Worm (Caenorhabditis elegans): ENCODE measurements around the gene B0001.3.

DNA sequence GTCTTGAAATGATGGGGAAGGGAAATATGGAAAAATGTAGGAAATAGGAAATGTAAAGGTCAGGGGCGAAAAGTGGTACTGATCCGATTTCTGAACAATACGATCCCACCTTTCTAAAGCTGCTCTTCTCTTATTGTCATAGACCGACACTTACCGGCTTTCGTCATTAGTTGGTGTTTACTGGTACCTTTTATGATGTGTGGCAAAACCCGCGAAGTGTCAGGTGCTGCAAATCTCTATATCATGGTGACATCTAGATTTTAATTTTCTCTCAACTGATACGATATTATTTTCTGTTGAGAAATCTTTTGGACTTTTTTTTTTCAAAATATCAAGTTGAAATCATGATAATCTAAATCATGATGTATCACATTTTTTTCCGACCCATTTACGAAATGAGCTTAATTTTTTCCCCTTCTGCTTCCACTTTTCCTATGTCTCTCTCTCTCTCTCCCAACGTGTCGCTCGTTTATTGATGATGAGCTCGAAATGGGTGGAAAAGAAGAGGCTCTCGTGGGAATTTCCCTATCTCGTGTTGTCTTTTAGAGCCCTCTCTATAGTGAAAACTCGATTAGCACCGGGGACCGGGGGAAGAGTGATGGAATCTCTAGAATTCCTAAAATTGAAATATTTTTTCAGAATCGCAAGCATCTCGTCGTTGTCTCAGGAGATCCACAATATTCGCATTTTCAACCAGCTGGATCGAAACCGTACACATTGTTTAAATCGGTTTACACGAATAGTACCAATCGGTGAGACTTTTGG is 14.0 kb downstream of the B0001.3 start:
- no peak for TF ChIP-seq ama-1 (optimal IDR thresholded peaks at IDR 0.05)
- no peak for TF ChIP-seq B0310.2 (tag; optimal IDR thresholded peaks at IDR 0.05)
- TF ChIP-seq aly-1 (tag; optimal IDR thresholded peaks at IDR 0.05), result no peak
- no peak for TF ChIP-seq ceh-13 (GFP tag; optimal IDR thresholded peaks at IDR 0.05)
- no peak for TF ChIP-seq flt-1 (GFP tag; IDR thresholded peaks at IDR 0.05)
- TF ChIP-seq hmbx-1 (tag; optimal IDR thresholded peaks at IDR 0.05), result no peak
- TF ChIP-seq tbx-37 (GFP tag; conservative IDR thresholded peaks at IDR 0.05), result no peak
- TF ChIP-seq tbx-11 (GFP tag; IDR thresholded peaks at IDR 0.05), result no peak
- no peak for TF ChIP-seq ets-7 (tag; optimal IDR thresholded peaks at IDR 0.05)
- TF ChIP-seq tra-4 (tag; optimal IDR thresholded peaks at IDR 0.05), result no peak
- no peak for TF ChIP-seq F13C5.2 (tag; optimal IDR thresholded peaks at IDR 0.05)
- no peak for TF ChIP-seq ceh-36 (tag; optimal IDR thresholded peaks at IDR 0.05)

Data from whole organism, early embryonic.